Fruit fly (Drosophila melanogaster): ENCODE measurements around the gene CG43392.

Gene CG43392

dm6 chr3L:22078063-22078462, 48.5 kb upstream of the CG43392 start (continued):
- no peak for TF ChIP-seq CG12299 (tag; optimal IDR thresholded peaks at IDR 0.05)
- TF ChIP-seq caup (GFP tag; optimal IDR thresholded peaks at IDR 0.05; ENCODE audit: severe bottlenecking) = peak; percentile 39
- peak; percentile 75 for TF ChIP-seq sob (GFP tag; IDR thresholded peaks at IDR 0.05)
- peak; percentile 19; the same call in 1 of the 2 replicates for TF ChIP-seq CG10959 (GFP tag; IDR thresholded peaks at IDR 0.05)
- TF ChIP-seq nau (GFP tag; optimal IDR thresholded peaks at IDR 0.05) = no peak
- peak; percentile 46 for TF ChIP-seq CG13624 (GFP tag; optimal IDR thresholded peaks at IDR 0.05)
- TF ChIP-seq CG15011 (GFP tag; optimal IDR thresholded peaks at IDR 0.05) = no peak
- TF ChIP-seq CG14965 (GFP tag; optimal IDR thresholded peaks at IDR 0.05; ENCODE audit: borderline replicate concordance) = no peak
- TF ChIP-seq CG9609 (GFP tag; optimal IDR thresholded peaks at IDR 0.05) = peak; percentile 42
- peak; percentile 29 for TF ChIP-seq CG12942 (GFP tag; optimal IDR thresholded peaks at IDR 0.05)
- peak; percentile 68 for TF ChIP-seq lilli (GFP tag; optimal IDR thresholded peaks at IDR 0.05)
- peak; percentile 44 for TF ChIP-seq dysf (GFP tag; IDR thresholded peaks at IDR 0.05)
- TF ChIP-seq sisA (GFP tag; IDR thresholded peaks at IDR 0.05) = peak; percentile 33; the same call in 1 of the 2 replicates
- peak; percentile 3 for TF ChIP-seq jing (GFP tag; optimal IDR thresholded peaks at IDR 0.05)
- TF ChIP-seq lov (optimal IDR thresholded peaks at IDR 0.05) = no peak
- no peak; the same call in 1 of the 3 replicates for TF ChIP-seq lov (GFP tag; IDR thresholded peaks at IDR 0.05)
- TF ChIP-seq Fer3 (tag; optimal IDR thresholded peaks at IDR 0.05) = peak; percentile 52
- no peak for TF ChIP-seq CG8478 (optimal IDR thresholded peaks at IDR 0.05)
- no peak for TF ChIP-seq CG8281 (tag; optimal IDR thresholded peaks at IDR 0.05)
- TF ChIP-seq crp (GFP tag; optimal IDR thresholded peaks at IDR 0.05) = no peak
- peak; percentile 20 for TF ChIP-seq Spps (tag; optimal IDR thresholded peaks at IDR 0.05)
- TF ChIP-seq cwo (GFP tag; optimal IDR thresholded peaks at IDR 0.05) = peak; percentile 14
- TF ChIP-seq prd (optimal IDR thresholded peaks at IDR 0.05) = no peak
- TF ChIP-seq prd (GFP tag; IDR thresholded peaks at IDR 0.05) = peak; percentile 74; the same call in 2 of the 3 replicates
- peak; percentile 26 for TF ChIP-seq CG18476 (GFP tag; optimal IDR thresholded peaks at IDR 0.05)
- TF ChIP-seq Fer2 (tag; optimal IDR thresholded peaks at IDR 0.05) = no peak
- TF ChIP-seq CG18599 (GFP tag; optimal IDR thresholded peaks at IDR 0.05) = peak; percentile 63
- no peak for TF ChIP-seq CG11093 (GFP tag; IDR thresholded peaks at IDR 0.05)
- no peak for TF ChIP-seq psq (GFP tag; optimal IDR thresholded peaks at IDR 0.05)
- no peak for TF ChIP-seq wor (GFP tag; IDR thresholded peaks at IDR 0.05)
- peak; percentile 58 for TF ChIP-seq CoRest (tag; optimal IDR thresholded peaks at IDR 0.05)
- peak; percentile 50 to 57 for TF ChIP-seq Pdp1 (GFP tag; optimal IDR thresholded peaks at IDR 0.05)
- TF ChIP-seq CG9437 (GFP tag; optimal IDR thresholded peaks at IDR 0.05) = peak; percentile 33
- no peak for TF ChIP-seq gcm2 (GFP tag; optimal IDR thresholded peaks at IDR 0.05)

- peak; percentile 62 for TF ChIP-seq tap (tag; optimal IDR thresholded peaks at IDR 0.05)
- peak; percentile 87 for TF ChIP-seq CG17359 (tag; optimal IDR thresholded peaks at IDR 0.05)
- peak; percentile 77 for TF ChIP-seq Nf-YA (GFP tag; IDR thresholded peaks at IDR 0.05)
- peak; percentile 82 for TF ChIP-seq dysf (GFP tag; IDR thresholded peaks at IDR 0.05)
- peak; percentile 90 for TF ChIP-seq CG12744 (GFP tag; optimal IDR thresholded peaks at IDR 0.05)
- peak; percentile 97 for TF ChIP-seq CG13775 (GFP tag; optimal IDR thresholded peaks at IDR 0.05)
- no peak for TF ChIP-seq dan (GFP tag; IDR thresholded peaks at IDR 0.05)
- TF ChIP-seq CG6813 (GFP tag; optimal IDR thresholded peaks at IDR 0.05) = peak; percentile 95
- TF ChIP-seq Hsf (GFP tag; optimal IDR thresholded peaks at IDR 0.05) = peak; percentile 92
- peak; percentile 82 for TF ChIP-seq CG3163 (GFP tag; optimal IDR thresholded peaks at IDR 0.05)
- TF ChIP-seq Aef1 (GFP tag; IDR thresholded peaks at IDR 0.05) = peak; percentile 70; the same call in 2 of the 3 replicates
- peak; percentile 89 for TF ChIP-seq nmo (GFP tag; optimal IDR thresholded peaks at IDR 0.05)
- peak; percentile 92 for TF ChIP-seq ATbp (GFP tag; optimal IDR thresholded peaks at IDR 0.05)
- peak; percentile 92 for TF ChIP-seq CG17361 (GFP tag; IDR thresholded peaks at IDR 0.05)
- TF ChIP-seq h (optimal IDR thresholded peaks at IDR 0.05) = no peak
- peak; percentile 87 for TF ChIP-seq kah (GFP tag; optimal IDR thresholded peaks at IDR 0.05)
- TF ChIP-seq chif (GFP tag; optimal IDR thresholded peaks at IDR 0.05) = peak; percentile 76 to 91
- TF ChIP-seq CG6654 (GFP tag; optimal IDR thresholded peaks at IDR 0.05) = peak; percentile 81
These were observed 46.3 kb upstream of the CG43392 start, which contains the start of the genes CG7130 and RpLP0 for dm6 chr3L:22075706-22076398. Gene CG7130, minus strand, starts transcription at chr3L:22075756. Gene RpLP0, plus strand, starts transcription at chr3L:22075867.

All from whole organism, embryonic.